Fruit fly (Drosophila melanogaster) whole organism, embryonic: ENCODE results near the gene Rnb.

ENCODE experiments used
- Antp ChIP-seq: fragments of 200-800 bp; sonication (Bioruptor generic); optimal IDR thresholded peaks from 3 replicates; lab custom pipeline; 2016; ENCODE audit warnings: missing biosample characterization, missing genetic modification characterization
- Bgb ChIP-seq: fragments of 200-800 bp; sonication (Bioruptor generic); IDR thresholded peaks from 2 replicates; pipeline ENCODE4 v1.3.6; 2022; ENCODE audit warnings: missing biosample characterization, missing genetic modification characterization; ENCODE audit not compliant: partially characterized antibody
- CG1024 ChIP-seq: fragments of 200-800 bp; sonication (Bioruptor generic); IDR thresholded peaks from 2 replicates; pipeline ENCODE4 v1.3.6; 2022; ENCODE audit warnings: missing biosample characterization, missing genetic modification characterization
- CG10543 ChIP-seq: fragments of 200-800 bp; sonication (Bioruptor generic); optimal IDR thresholded peaks from 3 replicates; lab custom pipeline; 2017; ENCODE audit warnings: missing biosample characterization, mild to moderate bottlenecking, missing genetic modification characterization, moderate library complexity
- CG10959 ChIP-seq: fragments of 200-800 bp; sonication (Bioruptor generic); IDR thresholded peaks from 2 replicates; pipeline ENCODE4 v1.3.6; 2022; ENCODE audit warnings: missing biosample characterization, missing genetic modification characterization
- CG10979 ChIP-seq: fragments of 200-800 bp; sonication (Bioruptor generic); optimal IDR thresholded peaks from 2 replicates; lab custom pipeline; 2018; ENCODE audit warnings: missing biosample characterization, mild to moderate bottlenecking, missing genetic modification characterization, moderate library complexity
- CG11696 ChIP-seq: fragments of 200-800 bp; sonication (Bioruptor generic); IDR thresholded peaks from 2 replicates; pipeline ENCODE4 v1.3.6; 2022; ENCODE audit warnings: missing biosample characterization, missing genetic modification characterization
- CG11723 ChIP-seq: fragments of 200-800 bp; sonication (Bioruptor generic); optimal IDR thresholded peaks from 2 replicates; lab custom pipeline; 2017; ENCODE audit warnings: missing biosample characterization, mild to moderate bottlenecking, missing genetic modification characterization
- CG12659 ChIP-seq: fragments of 200-800 bp; sonication (Bioruptor generic); optimal IDR thresholded peaks from 3 replicates; lab custom pipeline; 2017; ENCODE audit warnings: mild to moderate bottlenecking, missing biosample characterization, missing genetic modification reagents, missing genetic modification characterization
- CG13424 ChIP-seq: fragments of 200-800 bp; sonication (Bioruptor generic); optimal IDR thresholded peaks from 2 replicates; lab custom pipeline; 2019; ENCODE audit warnings: missing biosample characterization, mild to moderate bottlenecking, missing genetic modification characterization, moderate library complexity
- CG17829 ChIP-seq: fragments of 200-800 bp; optimal IDR thresholded peaks from 2 replicates; lab custom pipeline; 2019; ENCODE audit warnings: missing biosample characterization, mild to moderate bottlenecking, missing genetic modification characterization, moderate library complexity
- CG4617 ChIP-seq: fragments of 200-800 bp; sonication (Bioruptor generic); optimal IDR thresholded peaks from 3 replicates; lab custom pipeline; 2016; ENCODE audit warnings: missing biosample characterization, missing genetic modification characterization, borderline replicate concordance
- CG5180 ChIP-seq: fragments of 200-800 bp; sonication (Bioruptor generic); optimal IDR thresholded peaks from 3 replicates; lab custom pipeline; 2017; ENCODE audit warnings: missing biosample characterization, missing genetic modification characterization, mild to moderate bottlenecking, moderate library complexity, missing genetic modification reagents
- CG6791 ChIP-seq: fragments of 200-800 bp; sonication (Bioruptor generic); IDR thresholded peaks from 3 replicates; pipeline ENCODE4 v1.3.6; 2022; ENCODE audit warnings: missing biosample characterization, missing genetic modification characterization; ENCODE audit not compliant: partially characterized antibody
- CG7987 ChIP-seq: fragments of 200-800 bp; sonication (Bioruptor generic); optimal IDR thresholded peaks from 2 replicates; lab custom pipeline; 2018; ENCODE audit warnings: missing biosample characterization, mild to moderate bottlenecking, missing genetic modification characterization, moderate library complexity
- CG9876 ChIP-seq: fragments of 200-800 bp; sonication (Bioruptor generic); optimal IDR thresholded peaks from 2 replicates; lab custom pipeline; 2016; ENCODE audit warnings: missing biosample characterization, missing genetic modification characterization
- CoRest ChIP-seq: fragments of 200-800 bp; sonication (Bioruptor generic); optimal IDR thresholded peaks from 3 replicates; lab custom pipeline; 2018; ENCODE audit warnings: missing biosample characterization, mild to moderate bottlenecking, missing genetic modification characterization, moderate library complexity
- Dek ChIP-seq: fragments of 200-800 bp; sonication (Bioruptor generic); optimal IDR thresholded peaks from 3 replicates; lab custom pipeline; 2019; ENCODE audit warnings: missing biosample characterization, mild to moderate bottlenecking, missing genetic modification characterization, moderate library complexity
- Doc2 ChIP-seq: fragments of 200-800 bp; sonication (Bioruptor generic); IDR thresholded peaks from 2 replicates; pipeline ENCODE4 v1.3.6; 2022; ENCODE audit warnings: missing biosample characterization, missing genetic modification characterization
- Dp ChIP-seq: fragments of 200-800 bp; sonication (Bioruptor generic); optimal IDR thresholded peaks from 2 replicates; lab custom pipeline; 2018; ENCODE audit warnings: missing biosample characterization, mild to moderate bottlenecking, missing genetic modification characterization, moderate library complexity
- Drgx ChIP-seq: fragments of 200-800 bp; sonication (Bioruptor generic); IDR thresholded peaks from 2 replicates; pipeline ENCODE4 v1.3.6; 2022; ENCODE audit warnings: missing biosample characterization, missing genetic modification characterization
- GATAe ChIP-seq: fragments of 200-800 bp; sonication (Bioruptor generic); conservative IDR thresholded peaks from 2 replicates; pipeline ENCODE4 v1.3.6; 2022; ENCODE audit warnings: missing biosample characterization, missing genetic modification characterization
- HLHmδ ChIP-seq: fragments of 200-800 bp; sonication (Bioruptor generic); optimal IDR thresholded peaks from 2 replicates; lab custom pipeline; 2018; ENCODE audit warnings: missing biosample characterization, mild to moderate bottlenecking, missing genetic modification characterization, moderate library complexity
- ac ChIP-seq: fragments of 200-800 bp; sonication (Bioruptor generic); optimal IDR thresholded peaks from 3 replicates; lab custom pipeline; 2017; ENCODE audit warnings: missing biosample characterization, mild to moderate bottlenecking, missing genetic modification characterization
- ash1 ChIP-seq: fragments of 200-800 bp; sonication (Bioruptor generic); optimal IDR thresholded peaks from 2 replicates; lab custom pipeline; 2018; ENCODE audit warnings: missing biosample characterization, mild to moderate bottlenecking, missing genetic modification characterization
- cad ChIP-seq: fragments of >200 bp; optimal IDR thresholded peaks from 2 replicates; lab custom pipeline; 2017; ENCODE audit warnings: missing biosample characterization, missing genetic modification characterization
- caup ChIP-seq: fragments of 200-800 bp; sonication (Bioruptor generic); optimal IDR thresholded peaks from 3 replicates; lab custom pipeline; 2017; ENCODE audit warnings: missing biosample characterization, mild to moderate bottlenecking, missing genetic modification characterization, moderate library complexity; ENCODE audit not compliant: severe bottlenecking
- chm ChIP-seq: fragments of 200-800 bp; sonication (Bioruptor generic); IDR thresholded peaks from 2 replicates; pipeline ENCODE4 v1.3.6; 2022; ENCODE audit warnings: missing biosample characterization, missing genetic modification characterization
- ci ChIP-seq: fragments of 200-800 bp; sonication (Bioruptor generic); IDR thresholded peaks from 3 replicates; pipeline ENCODE4 v1.3.6; 2022; ENCODE audit warnings: missing biosample characterization, missing genetic modification characterization
- dan ChIP-seq: fragments of 200-800 bp; sonication (Bioruptor generic); IDR thresholded peaks from 2 replicates; pipeline ENCODE4 v1.3.6; 2022; ENCODE audit warnings: missing biosample characterization, missing genetic modification characterization
- eve ChIP-seq, 2 experiments: fragments of >200 bp; optimal IDR thresholded peaks; 2 replicates each; lab custom pipeline; 2017; ENCODE audit warnings: missing biosample characterization in 2 of 2, missing genetic modification characterization in 2 of 2
- fd64A ChIP-seq: fragments of 200-800 bp; sonication (Bioruptor generic); optimal IDR thresholded peaks from 3 replicates; lab custom pipeline; 2018; ENCODE audit warnings: missing biosample characterization, mild to moderate bottlenecking, missing genetic modification characterization
- gce ChIP-seq: fragments of 200-800 bp; sonication (Bioruptor generic); IDR thresholded peaks from 3 replicates; pipeline ENCODE4 v1.3.6; 2022; ENCODE audit warnings: missing biosample characterization, missing genetic modification characterization
- inv ChIP-seq: fragments of 200-800 bp; sonication (Bioruptor generic); IDR thresholded peaks from 2 replicates; pipeline ENCODE4 v1.3.6; 2022; ENCODE audit warnings: missing biosample characterization, missing genetic modification characterization; ENCODE audit not compliant: partially characterized antibody
- jumu ChIP-seq: fragments of 200-800 bp; sonication (Bioruptor generic); optimal IDR thresholded peaks from 3 replicates; lab custom pipeline; 2016; ENCODE audit warnings: missing biosample characterization, missing genetic modification characterization
- lab ChIP-seq: fragments of 200-800 bp; sonication (Bioruptor generic); optimal IDR thresholded peaks from 3 replicates; lab custom pipeline; 2017; ENCODE audit warnings: missing biosample characterization, missing genetic modification characterization, mild to moderate bottlenecking, moderate library complexity, missing genetic modification reagents
- lbe ChIP-seq: fragments of 200-800 bp; sonication (Bioruptor generic); optimal IDR thresholded peaks from 2 replicates; lab custom pipeline; 2016; ENCODE audit warnings: missing biosample characterization, mild to moderate bottlenecking, missing genetic modification characterization
- mld ChIP-seq: fragments of 200-800 bp; sonication (Bioruptor generic); IDR thresholded peaks from 3 replicates; pipeline ENCODE4 v1.3.6; 2022; ENCODE audit warnings: missing biosample characterization, missing genetic modification characterization; ENCODE audit not compliant: partially characterized antibody
- rib ChIP-seq: fragments of 200-800 bp; sonication (Bioruptor generic); IDR thresholded peaks from 2 replicates; pipeline ENCODE4 v1.3.6; 2022; ENCODE audit warnings: missing biosample characterization, missing genetic modification characterization
- unpg ChIP-seq: fragments of 200-800 bp; sonication (Bioruptor generic); optimal IDR thresholded peaks from 3 replicates; lab custom pipeline; 2018; ENCODE audit warnings: missing biosample characterization, mild to moderate bottlenecking, missing genetic modification characterization, moderate library complexity
- vvl ChIP-seq: fragments of 200-800 bp; sonication (Bioruptor generic); IDR thresholded peaks from 2 replicates; pipeline ENCODE4 v1.3.6; 2022; ENCODE audit warnings: missing biosample characterization, missing genetic modification characterization
- zen2 ChIP-seq: fragments of 200-800 bp; sonication (Bioruptor generic); IDR thresholded peaks from 3 replicates; pipeline ENCODE4 v1.3.6; 2022; ENCODE audit warnings: missing biosample characterization, missing genetic modification characterization; ENCODE audit not compliant: partially characterized antibody

The Rnb gene

DNA sequence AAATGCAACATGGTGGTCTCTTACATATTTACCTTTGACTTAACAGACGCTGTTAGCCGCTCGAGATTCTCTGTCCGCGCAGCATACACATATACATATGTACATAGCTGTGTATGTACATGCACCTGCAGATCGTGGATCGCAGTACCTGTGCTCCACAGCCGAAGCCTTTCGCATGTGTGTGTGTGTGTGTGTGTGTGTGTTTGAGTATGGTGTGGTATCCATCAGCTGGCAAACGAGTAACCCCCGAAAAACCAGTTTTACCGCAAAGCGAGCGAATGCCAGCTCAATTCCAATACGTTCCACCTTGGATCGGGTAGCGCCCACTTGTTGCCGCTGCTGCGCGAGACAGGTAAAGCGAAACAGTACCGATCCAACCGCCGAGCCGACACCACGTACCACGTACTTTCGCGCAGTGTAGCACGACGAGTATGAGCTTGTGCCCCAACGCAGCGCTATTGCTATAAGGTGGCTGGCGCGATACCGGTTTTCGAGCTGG lies 42.2 kb upstream of the Rnb start, which contains the start of gene Cad99C (continued):
- TF ChIP-seq GATAe: no peak
- TF ChIP-seq lab: peak; percentile 31
- TF ChIP-seq CG6791 (GFP tag; lab: Robert Waterston, UW): peak; percentile 22; the same call in 1 of the 3 replicates
- TF ChIP-seq lbe (GFP tag; lab: Kevin White, UChicago): peak; percentile 18
- no peak for TF ChIP-seq rib (GFP tag; lab: Robert Waterston, UW)
- TF ChIP-seq gce (GFP tag; lab: Robert Waterston, UW): 0 out of 3 replicates have a peak, but pooled peaks have one; percentile 14
- TF ChIP-seq CG17829 (tag; lab: Kevin White, UChicago): peak; percentile 14
- peak; percentile 44; the same call in 1 of the 2 replicates for TF ChIP-seq Bgb (GFP tag; lab: Robert Waterston, UW)
- 0 out of 3 replicates have a peak, but pooled peaks have one; percentile 33 for TF ChIP-seq mld (GFP tag; lab: Robert Waterston, UW)
- peak; percentile 66 for TF ChIP-seq CG5180 (GFP tag; lab: Kevin White, UChicago)
- TF ChIP-seq zen2 (GFP tag; lab: Robert Waterston, UW): no peak
- TF ChIP-seq dan (GFP tag; lab: Robert Waterston, UW): no peak
- peak; percentile 24; the same call in 1 of the 3 replicates for TF ChIP-seq ci
- peak; percentile 38 for TF ChIP-seq CG7987 (GFP tag; lab: Kevin White, UChicago)
- no peak for TF ChIP-seq jumu (GFP tag; lab: Kevin White, UChicago)
- no peak for TF ChIP-seq CG10959
- TF ChIP-seq caup (GFP tag; lab: Kevin White, UChicago): peak; percentile 27
- TF ChIP-seq chm: no peak; the same call in 1 of the 2 replicates

DNA sequence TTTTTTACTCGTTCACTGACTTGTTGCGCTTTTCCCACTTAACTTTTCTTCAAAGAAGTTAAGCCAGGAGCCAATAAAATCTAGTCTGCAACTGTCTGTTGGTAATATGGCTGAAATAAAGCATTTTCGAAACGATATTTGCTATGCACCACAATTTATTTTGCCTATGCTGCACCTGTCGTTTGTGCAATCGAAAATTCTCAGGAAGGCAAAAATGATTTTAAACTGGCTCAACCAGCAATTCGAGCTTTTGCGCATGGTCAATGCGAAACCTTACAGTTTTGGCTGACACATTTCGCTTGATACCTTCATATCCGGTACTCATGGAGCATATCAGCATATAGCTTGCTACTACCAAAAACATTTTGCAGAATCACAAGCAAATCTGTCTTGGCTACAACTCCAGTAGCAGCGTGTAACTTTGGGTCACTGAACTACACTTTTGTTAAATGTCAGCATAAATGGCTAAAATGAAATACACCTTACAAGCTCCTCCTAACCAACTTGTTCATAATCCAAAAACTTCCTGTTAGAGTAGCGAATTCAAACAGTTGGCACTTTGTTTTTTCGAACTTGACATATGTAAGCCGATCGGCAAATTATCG lies 40.7 kb upstream of the Rnb start:
- TF ChIP-seq cad (no peak), ash1 (no peak), CG9876 (GFP tag; lab: Kevin White, UChicago) (no peak), unpg (GFP tag; lab: Kevin White, UChicago) (no peak), CG12659 (GFP tag; lab: Kevin White, UChicago) (no peak), CG4617 (GFP tag; lab: Kevin White, UChicago) (no peak)

DNA sequence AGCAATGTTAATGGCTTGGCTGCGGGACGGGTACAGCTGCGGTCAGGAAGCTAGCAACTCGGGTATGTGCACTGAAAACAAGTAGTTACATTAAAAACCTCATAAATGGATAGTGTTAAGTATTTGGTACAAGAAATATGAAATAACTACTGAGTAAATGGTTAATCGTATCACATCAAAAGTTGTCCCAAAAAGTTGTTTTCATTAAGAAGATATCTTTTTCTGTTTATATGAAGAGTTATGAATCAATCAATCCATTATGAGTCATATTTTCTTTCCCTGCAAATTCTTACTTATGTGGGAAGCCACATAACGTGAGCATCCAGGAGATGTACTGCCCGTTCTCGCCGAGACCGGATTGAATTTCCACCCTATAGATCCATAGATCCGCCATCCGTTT lies 39.6 kb upstream of the Rnb start:
- peak; percentile 0 for TF ChIP-seq CG10979 (tag; lab: Kevin White, UChicago)
- TF ChIP-seq CG11696: no peak
- TF ChIP-seq fd64A (GFP tag; lab: Kevin White, UChicago): no peak
- TF ChIP-seq, all 482 proteins: peak for 1

DNA sequence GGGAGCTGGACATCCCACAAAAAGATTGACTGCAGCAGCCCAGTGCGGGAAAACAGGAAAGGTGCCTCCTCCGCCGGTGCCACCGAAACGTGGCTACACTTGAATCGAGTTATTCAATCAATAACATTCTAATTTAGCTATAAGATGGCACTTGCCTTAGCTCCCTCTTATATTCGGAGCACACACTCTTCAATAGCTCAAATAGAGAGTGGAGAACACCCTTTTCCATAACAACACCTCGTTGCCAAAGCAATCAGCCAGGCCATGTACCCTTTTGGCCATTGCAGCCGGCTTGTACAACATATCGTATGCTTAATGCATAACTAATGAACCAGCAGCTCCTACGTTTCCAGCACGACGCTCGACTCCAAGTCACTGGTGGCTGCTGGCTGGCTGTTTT lies 38.6 kb upstream of the Rnb start:
- TF ChIP-seq Drgx (GFP tag; lab: Robert Waterston, UW): peak; percentile 59
- TF ChIP-seq Dp (GFP tag; lab: Kevin White, UChicago): no peak
- TF ChIP-seq vvl (GFP tag; lab: Robert Waterston, UW): peak; percentile 56; the same call in 1 of the 2 replicates

DNA sequence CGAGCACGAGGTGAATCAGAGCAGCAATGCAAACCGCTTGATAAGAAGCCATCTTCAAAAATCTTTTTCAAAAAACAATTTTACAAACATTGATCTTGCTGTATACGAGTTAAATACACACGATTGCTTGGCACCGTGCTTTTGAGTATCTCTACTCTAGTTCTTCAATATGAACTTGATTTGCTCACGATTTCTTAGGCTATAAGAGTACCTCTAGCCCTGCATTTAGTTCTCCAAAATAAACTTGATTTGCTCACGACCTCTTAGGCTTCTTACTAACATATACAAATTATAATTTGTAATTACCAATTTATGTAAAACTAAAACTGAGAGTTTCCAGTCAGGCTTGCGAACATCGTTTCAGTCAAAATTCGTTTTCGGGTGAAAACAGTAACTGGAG lies 37.0 kb upstream of the Rnb start, which contains the start of gene CG42592:
CG42592 (minus strand) TSS at position 101 of the 400 bp plus-strand sequence.
- no peak for TF ChIP-seq Antp
- TF ChIP-seq ac (GFP tag; lab: Kevin White, UChicago): no peak
- no peak for TF ChIP-seq CG13424 (tag; lab: Kevin White, UChicago)
- no peak for TF ChIP-seq inv (GFP tag; lab: Robert Waterston, UW)
- TF ChIP-seq CG10543 (GFP tag; lab: Kevin White, UChicago): no peak
- no peak for TF ChIP-seq eve (GFP tag; optimal IDR thresholded peaks at IDR 0.05; lab: Kevin White, UChicago)
- TF ChIP-seq Dek (tag; lab: Kevin White, UChicago): no peak
- TF ChIP-seq HLHmδ (GFP tag; lab: Kevin White, UChicago): no peak
- no peak for TF ChIP-seq CG1024 (GFP tag; lab: Robert Waterston, UW)
- TF ChIP-seq Doc2 (GFP tag; lab: Robert Waterston, UW): no peak
- TF ChIP-seq CoRest (tag; lab: Kevin White, UChicago): no peak
- no peak for TF ChIP-seq CG11723 (GFP tag; lab: Kevin White, UChicago)
